Fruit fly (Drosophila melanogaster): ENCODE data around the gene CG13862.

CG13862 gene

DNA sequence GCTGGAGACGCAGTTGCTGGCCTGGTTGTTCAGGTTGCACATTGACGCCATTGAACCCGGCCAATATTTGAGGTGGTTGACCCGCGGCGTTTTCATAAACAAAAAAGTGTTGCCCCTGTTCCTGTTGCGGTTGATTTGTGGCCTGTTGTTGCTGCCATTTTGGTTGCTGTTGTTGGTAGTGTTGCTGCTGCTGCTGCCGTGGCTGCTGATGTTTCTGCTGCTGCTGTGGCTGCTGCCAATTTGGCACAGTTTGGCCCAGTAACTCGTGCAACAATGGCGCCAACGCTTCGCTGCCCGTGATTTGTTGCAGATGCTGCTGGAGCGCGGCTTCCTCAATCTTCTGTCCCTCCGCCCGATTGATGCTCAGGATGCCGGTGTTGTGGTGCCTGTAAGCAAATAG is 9.9 kb downstream of the CG13862 start:
- no peak for TF ChIP-seq Smox (GFP tag; optimal IDR thresholded peaks at IDR 0.05)
- no peak for TF ChIP-seq CG11762 (GFP tag; optimal IDR thresholded peaks at IDR 0.05; ENCODE audit: insufficient read depth)
- no peak for TF ChIP-seq CG6276 (GFP tag; optimal IDR thresholded peaks at IDR 0.05)
- no peak for TF ChIP-seq fkh (GFP tag; optimal IDR thresholded peaks at IDR 0.05)
- no peak for TF ChIP-seq Lpt (GFP tag; optimal IDR thresholded peaks at IDR 0.05)
- TF ChIP-seq CG10631 (GFP tag; optimal IDR thresholded peaks at IDR 0.05), result no peak
- no peak for TF ChIP-seq cyc (GFP tag; optimal IDR thresholded peaks at IDR 0.05)
- no peak for TF ChIP-seq CG16779 (tag; optimal IDR thresholded peaks at IDR 0.05)
- no peak for TF ChIP-seq CG6163 (GFP tag; IDR thresholded peaks at IDR 0.05)
- no peak for TF ChIP-seq CG9139 (GFP tag; optimal IDR thresholded peaks at IDR 0.05)
- TF ChIP-seq CG6854 (GFP tag; optimal IDR thresholded peaks at IDR 0.05), result no peak
- TF ChIP-seq CG8119 (GFP tag; IDR thresholded peaks at IDR 0.05), result no peak
- TF ChIP-seq OdsH (GFP tag; optimal IDR thresholded peaks at IDR 0.05), result no peak
- no peak for TF ChIP-seq CG3919 (GFP tag; optimal IDR thresholded peaks at IDR 0.05)

DNA sequence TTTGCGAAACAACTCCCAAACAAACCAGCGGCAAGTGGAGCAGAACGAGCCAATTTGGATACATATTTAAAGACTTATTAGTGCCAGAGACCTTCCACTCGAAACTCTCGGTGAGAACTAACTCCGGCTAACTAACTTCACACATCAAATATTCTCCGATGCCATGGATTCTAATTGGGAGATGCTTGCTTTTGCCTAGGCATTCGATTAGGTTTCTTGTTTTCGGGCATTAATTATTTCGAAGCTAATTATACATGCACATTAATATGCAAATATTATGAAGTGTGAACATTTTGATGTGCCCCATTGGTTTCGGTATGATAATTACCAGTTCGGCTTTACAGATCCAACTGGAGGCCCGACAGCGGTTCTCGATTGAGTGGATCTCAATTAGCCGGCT is 10.4 kb downstream of the CG13862 start, which contains the start of gene CG5386:
Gene CG5386 (minus strand): TSS at position 101 of the 400 bp plus-strand sequence.
- no peak for TF ChIP-seq svp (GFP tag)
- TF ChIP-seq Eip75B (GFP tag; optimal IDR thresholded peaks at IDR 0.05), result no peak
- TF ChIP-seq CG7368 (GFP tag; optimal IDR thresholded peaks at IDR 0.05), result no peak
- no peak for TF ChIP-seq CG4318 (GFP tag; optimal IDR thresholded peaks at IDR 0.05)
- no peak for TF ChIP-seq CG6276 (GFP tag; optimal IDR thresholded peaks at IDR 0.05)
- TF ChIP-seq CG31627 (GFP tag; optimal IDR thresholded peaks at IDR 0.05), result no peak
- no peak for TF ChIP-seq CG6163 (GFP tag; IDR thresholded peaks at IDR 0.05)
- no peak for TF ChIP-seq Sox102F (GFP tag; optimal IDR thresholded peaks at IDR 0.05)
- TF ChIP-seq CG3032 (tag; optimal IDR thresholded peaks at IDR 0.05), result no peak
- no peak for TF ChIP-seq CG15336 (GFP tag; IDR thresholded peaks at IDR 0.05)
- no peak for TF ChIP-seq CG8319 (GFP tag; optimal IDR thresholded peaks at IDR 0.05)
- no peak for TF ChIP-seq dac (GFP tag; optimal IDR thresholded peaks at IDR 0.05)
- no peak for TF ChIP-seq achi (GFP tag; optimal IDR thresholded peaks at IDR 0.05)
- no peak for TF ChIP-seq Sox14 (GFP tag; optimal IDR thresholded peaks at IDR 0.05)
- no peak for TF ChIP-seq Smox (GFP tag; optimal IDR thresholded peaks at IDR 0.05)
- TF ChIP-seq CG8632 (GFP tag; optimal IDR thresholded peaks at IDR 0.05), result no peak

DNA sequence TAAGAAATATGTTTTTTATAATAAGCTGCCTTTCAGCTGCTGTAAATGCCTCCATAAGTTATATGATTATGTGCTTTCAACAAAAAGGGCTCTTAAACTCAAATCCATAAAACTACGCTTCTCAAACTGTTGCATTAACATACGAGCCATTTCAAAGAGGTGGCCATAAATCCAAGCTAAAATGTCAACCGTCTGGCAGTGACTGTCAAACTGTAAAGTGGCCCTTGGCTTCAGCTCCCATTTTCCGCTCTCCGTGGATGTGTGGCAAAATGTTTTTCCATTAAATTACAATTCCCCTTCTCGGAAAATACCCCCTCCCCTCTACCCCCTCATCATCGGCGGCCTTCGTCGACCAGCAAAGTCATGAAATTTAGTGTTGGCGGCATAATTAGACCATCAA is 10.9 kb downstream of the CG13862 start:
- TF ChIP-seq CG11902 (GFP tag; optimal IDR thresholded peaks at IDR 0.05) (no peak), CG8319 (GFP tag; optimal IDR thresholded peaks at IDR 0.05) (no peak), CG7368 (GFP tag; optimal IDR thresholded peaks at IDR 0.05) (no peak)

DNA sequence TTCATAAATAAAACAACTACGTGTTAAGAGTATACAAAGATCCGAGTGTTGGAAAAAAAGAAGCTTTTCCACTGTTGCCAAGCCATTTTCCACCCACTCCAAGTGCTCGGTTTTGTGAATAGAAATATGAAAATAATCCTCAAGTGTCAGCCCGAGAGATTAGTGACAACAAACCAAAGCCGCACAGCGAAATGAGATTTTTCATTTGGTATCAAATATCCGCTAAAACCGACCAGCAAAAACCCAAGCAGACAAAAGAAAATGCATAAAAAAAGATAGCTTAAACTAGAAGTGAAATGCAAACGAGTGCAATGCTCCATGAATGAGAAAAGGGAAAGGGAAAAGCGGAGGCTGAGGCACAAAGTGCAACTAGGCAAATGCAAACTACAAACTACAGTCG is 19.6 kb downstream of the CG13862 start, which contains the start of gene rdhB:
Gene rdhB (plus strand): TSS at position 301 of the 400 bp plus-strand sequence.
- TF ChIP-seq CG3032 (tag; optimal IDR thresholded peaks at IDR 0.05) (no peak), Sox15 (GFP tag; optimal IDR thresholded peaks at IDR 0.05) (no peak), dsx (GFP tag; optimal IDR thresholded peaks at IDR 0.05; ENCODE audit: poor library complexity, severe bottlenecking) (no peak), Smox (GFP tag; optimal IDR thresholded peaks at IDR 0.05) (no peak), CG10669 (GFP tag; optimal IDR thresholded peaks at IDR 0.05) (no peak), CG10631 (GFP tag; optimal IDR thresholded peaks at IDR 0.05) (no peak), svp (GFP tag) (no peak), net (GFP tag; optimal IDR thresholded peaks at IDR 0.05) (no peak), Eip75B (GFP tag; optimal IDR thresholded peaks at IDR 0.05) (no peak), CG7368 (GFP tag; optimal IDR thresholded peaks at IDR 0.05) (no peak), CG15336 (GFP tag; IDR thresholded peaks at IDR 0.05) (no peak), CG1621 (tag; optimal IDR thresholded peaks at IDR 0.05) (no peak), acj6 (GFP tag; optimal IDR thresholded peaks at IDR 0.05) (no peak), CG6854 (GFP tag; optimal IDR thresholded peaks at IDR 0.05) (no peak), CG9139 (GFP tag; optimal IDR thresholded peaks at IDR 0.05) (no peak), pdm3 (GFP tag; optimal IDR thresholded peaks at IDR 0.05) (no peak), Gug (GFP tag; IDR thresholded peaks at IDR 0.05) (no peak), Eip78C (GFP tag) (no peak), Lpt (GFP tag; optimal IDR thresholded peaks at IDR 0.05) (no peak)

Data from whole organism, prepupa.